Worm (Caenorhabditis elegans): ENCODE measurements around the gene C50D2.1.

Gene C50D2.1

DNA sequence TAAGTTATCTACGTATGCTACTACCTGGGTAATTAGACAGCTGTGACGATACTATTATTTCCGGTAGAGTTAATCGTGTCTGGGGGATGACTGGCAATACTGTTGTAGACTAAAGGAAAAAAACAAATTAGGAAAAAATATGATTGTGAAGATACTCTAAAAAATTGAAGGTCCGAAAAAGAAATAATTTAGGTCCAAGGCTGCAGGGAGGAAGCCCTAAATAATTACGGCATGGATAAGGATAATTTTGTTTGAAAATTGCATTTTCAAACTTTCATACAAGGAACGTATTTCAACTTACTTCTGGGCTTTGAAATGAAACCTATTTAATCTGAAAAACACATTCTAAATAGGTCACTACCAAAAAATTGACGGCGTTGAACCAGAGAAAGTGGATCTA is 17.6 kb downstream of the C50D2.1 start, which contains the start of gene srd-3:
srd-3 (minus strand) TSS at position 101 of the 400 bp plus-strand sequence.
- TF ChIP-seq W03F9.2 (tag; optimal IDR thresholded peaks at IDR 0.05) (no peak), him-1 (tag; optimal IDR thresholded peaks at IDR 0.05) (no peak), dao-5 (tag; optimal IDR thresholded peaks at IDR 0.05) (no peak)

DNA sequence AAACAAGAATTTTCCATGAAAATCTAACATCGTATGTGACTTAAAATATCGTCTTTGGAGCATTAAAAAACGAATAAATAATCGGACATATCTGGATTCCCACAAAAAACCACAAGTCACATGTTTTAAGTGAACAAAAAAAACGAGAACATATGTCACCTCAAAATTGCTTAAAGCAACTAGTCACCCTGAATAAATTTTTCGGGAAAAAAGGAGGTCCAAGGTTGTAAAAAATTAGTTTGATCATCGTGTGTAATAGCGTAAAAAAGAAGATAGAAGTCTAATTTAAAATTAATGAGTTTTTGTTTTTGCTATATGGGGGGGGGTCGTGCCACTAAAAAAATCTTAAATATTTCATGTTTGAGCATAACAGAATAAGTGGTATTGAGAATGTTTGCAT is 18.4 kb downstream of the C50D2.1 start:
- TF ChIP-seq him-1 (tag; optimal IDR thresholded peaks at IDR 0.05) (no peak), dao-5 (tag; optimal IDR thresholded peaks at IDR 0.05) (no peak), W03F9.2 (tag; optimal IDR thresholded peaks at IDR 0.05) (no peak)

DNA sequence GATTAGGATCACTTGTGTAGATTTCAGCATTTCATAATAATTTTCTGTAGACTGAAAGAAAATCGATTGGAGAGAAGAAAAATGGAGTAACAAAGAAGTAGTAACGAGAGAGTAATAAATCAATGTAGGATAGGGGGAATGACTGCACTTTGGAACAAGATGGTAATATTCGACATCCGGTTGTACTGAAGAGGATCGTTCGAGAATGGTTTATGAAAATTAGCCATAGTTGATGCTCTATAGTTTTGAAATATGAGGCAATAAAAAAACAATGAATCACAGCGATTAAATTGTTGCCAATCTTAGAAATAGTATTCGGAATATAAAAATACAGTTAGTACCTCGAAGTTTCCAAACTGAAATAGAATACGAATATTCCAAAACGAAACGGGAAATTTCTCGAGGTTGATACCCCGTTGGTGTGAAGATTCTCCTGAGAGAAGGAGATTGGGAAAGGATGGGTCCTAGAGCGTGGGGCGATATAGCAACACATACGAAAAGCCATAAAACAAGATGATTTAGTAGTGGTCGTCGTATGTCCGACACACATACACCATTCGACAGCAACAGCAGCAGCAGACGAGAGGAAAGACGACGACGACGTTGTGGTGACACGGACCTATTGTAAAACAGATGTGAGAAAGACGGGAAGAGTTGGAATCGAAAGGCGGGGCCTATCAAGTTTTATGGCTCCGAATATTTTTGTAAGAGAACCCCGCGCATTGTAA is 22.3 kb downstream of the C50D2.1 start, which contains the start of gene cwn-1:
cwn-1 (minus strand) TSS at position 51 of the 728 bp plus-strand sequence.
- no peak for TF ChIP-seq dao-5 (tag; optimal IDR thresholded peaks at IDR 0.05)
- no peak for TF ChIP-seq him-1 (tag; optimal IDR thresholded peaks at IDR 0.05)
- no peak for TF ChIP-seq W03F9.2 (tag; optimal IDR thresholded peaks at IDR 0.05)

DNA sequence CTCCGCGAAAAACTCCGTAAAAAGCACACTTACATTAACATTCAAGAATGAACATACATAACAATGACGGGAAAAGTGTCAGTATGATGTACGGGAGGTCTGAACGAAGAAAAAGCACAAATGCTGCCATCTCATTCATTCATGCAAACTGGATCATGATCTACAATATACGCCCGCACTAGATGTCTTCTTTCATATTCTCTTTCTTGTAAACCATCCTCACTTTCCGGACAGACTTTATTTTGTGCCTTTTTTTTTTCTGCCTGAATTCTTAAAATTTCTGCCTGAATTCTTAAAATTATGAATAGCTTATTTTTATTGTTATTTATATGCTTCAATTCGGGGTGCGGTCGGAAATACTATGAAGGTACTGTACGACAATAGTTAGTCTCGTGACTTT is 23.8 kb downstream of the C50D2.1 start, which contains the start of gene K10B4.1:
K10B4.1 (plus strand) TSS at position 301 of the 400 bp plus-strand sequence.
- TF ChIP-seq him-1 (tag; optimal IDR thresholded peaks at IDR 0.05) (no peak), dao-5 (tag; optimal IDR thresholded peaks at IDR 0.05) (no peak), W03F9.2 (tag; optimal IDR thresholded peaks at IDR 0.05) (no peak)

DNA sequence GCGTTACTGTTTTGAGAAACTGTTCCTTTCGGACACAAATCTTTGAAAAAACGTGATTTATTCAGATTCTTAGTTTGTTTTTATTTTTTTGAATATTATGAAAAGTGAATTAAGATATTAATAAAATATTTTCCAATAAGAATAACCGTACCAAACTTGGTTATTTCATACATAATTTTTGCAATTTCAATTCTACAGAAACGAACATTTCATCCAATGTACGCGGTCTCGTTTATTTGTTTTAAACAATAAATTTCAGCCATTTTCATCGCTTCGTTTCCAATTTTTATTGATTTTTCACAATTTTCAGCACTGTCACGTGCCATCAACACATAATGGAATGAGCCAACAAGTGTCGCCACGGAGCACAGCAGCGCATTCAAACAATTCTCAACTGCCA is 35.6 kb downstream of the C50D2.1 start, which contains the start of gene T25D3.4:
T25D3.4 (plus strand) TSS at position 301 of the 400 bp plus-strand sequence.
- TF ChIP-seq W03F9.2 (tag; optimal IDR thresholded peaks at IDR 0.05) (no peak), dao-5 (tag; optimal IDR thresholded peaks at IDR 0.05) (no peak), him-1 (tag; optimal IDR thresholded peaks at IDR 0.05) (no peak)

DNA sequence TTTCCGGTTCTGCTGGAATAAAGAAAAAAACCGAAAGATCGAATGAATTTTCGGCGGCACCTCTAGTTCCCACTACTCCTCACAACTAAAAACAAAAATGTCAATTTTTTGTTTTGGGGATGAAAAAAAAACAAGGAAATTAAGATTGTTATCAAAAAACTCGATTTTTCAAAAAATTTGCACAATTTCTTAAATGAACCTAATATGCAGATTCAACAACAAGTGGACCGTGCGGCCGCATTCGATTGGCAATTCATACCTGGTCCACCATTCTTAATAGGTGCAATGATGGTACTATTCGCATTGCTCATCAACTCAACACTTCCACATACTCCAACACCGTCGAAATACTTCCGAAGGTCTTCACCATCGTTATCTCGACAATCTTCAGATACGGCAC is 40.1 kb downstream of the C50D2.1 start:
- TF ChIP-seq dao-5 (tag; optimal IDR thresholded peaks at IDR 0.05) (no peak), W03F9.2 (tag; optimal IDR thresholded peaks at IDR 0.05) (no peak), him-1 (tag; optimal IDR thresholded peaks at IDR 0.05) (no peak)

DNA sequence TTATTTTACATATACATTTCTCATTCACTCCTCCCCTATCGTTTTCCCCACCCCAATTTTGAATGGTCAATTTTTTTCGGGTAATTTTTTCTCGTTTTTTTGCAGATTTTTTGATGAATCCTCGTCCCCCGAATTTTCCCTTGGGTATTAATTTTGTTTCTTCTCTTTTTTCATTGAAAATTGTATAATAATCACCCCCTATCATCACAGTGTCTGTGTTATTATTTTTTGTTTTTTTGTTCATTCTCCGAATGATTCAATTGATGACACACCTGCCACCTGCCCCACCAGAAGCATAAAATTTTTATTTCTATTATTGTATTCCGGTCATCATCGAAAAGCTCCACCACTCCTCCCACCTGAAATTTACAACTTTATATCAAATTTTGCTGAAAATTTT is 40.9 kb downstream of the C50D2.1 start, which contains the start of gene T25D3.3:
T25D3.3 (plus strand) TSS at position 301 of the 400 bp plus-strand sequence.
- no peak for TF ChIP-seq W03F9.2 (tag; optimal IDR thresholded peaks at IDR 0.05)
- no peak for TF ChIP-seq dao-5 (tag; optimal IDR thresholded peaks at IDR 0.05)
- TF ChIP-seq him-1 (tag; optimal IDR thresholded peaks at IDR 0.05), result no peak

DNA sequence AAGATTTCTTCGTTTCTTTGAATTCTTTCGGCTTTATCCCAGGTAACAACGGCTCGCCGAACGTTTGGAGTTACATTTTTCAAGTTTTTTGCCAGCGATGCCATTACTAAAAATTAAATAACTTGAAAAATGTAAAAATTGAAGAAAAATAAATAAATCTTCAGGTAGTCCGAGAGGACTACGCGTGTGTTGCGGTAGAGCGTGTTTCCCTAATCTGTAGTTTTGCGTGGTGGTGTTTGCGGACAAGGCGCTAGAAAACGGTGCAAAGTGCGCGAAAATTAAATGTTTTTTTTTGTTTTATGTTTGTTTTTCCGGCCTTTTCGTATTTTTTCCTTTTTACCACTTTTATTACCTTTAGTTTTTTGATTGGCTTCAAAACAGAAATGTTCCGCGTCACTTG is 44.5 kb downstream of the C50D2.1 start, which contains the start of gene mrpl-28:
mrpl-28 (minus strand) TSS at position 106 of the 400 bp plus-strand sequence.
- no peak for TF ChIP-seq dao-5 (tag; optimal IDR thresholded peaks at IDR 0.05)
- peak; percentile 90 for TF ChIP-seq W03F9.2 (tag; optimal IDR thresholded peaks at IDR 0.05)
- peak; percentile 73 for TF ChIP-seq him-1 (tag; optimal IDR thresholded peaks at IDR 0.05)

DNA sequence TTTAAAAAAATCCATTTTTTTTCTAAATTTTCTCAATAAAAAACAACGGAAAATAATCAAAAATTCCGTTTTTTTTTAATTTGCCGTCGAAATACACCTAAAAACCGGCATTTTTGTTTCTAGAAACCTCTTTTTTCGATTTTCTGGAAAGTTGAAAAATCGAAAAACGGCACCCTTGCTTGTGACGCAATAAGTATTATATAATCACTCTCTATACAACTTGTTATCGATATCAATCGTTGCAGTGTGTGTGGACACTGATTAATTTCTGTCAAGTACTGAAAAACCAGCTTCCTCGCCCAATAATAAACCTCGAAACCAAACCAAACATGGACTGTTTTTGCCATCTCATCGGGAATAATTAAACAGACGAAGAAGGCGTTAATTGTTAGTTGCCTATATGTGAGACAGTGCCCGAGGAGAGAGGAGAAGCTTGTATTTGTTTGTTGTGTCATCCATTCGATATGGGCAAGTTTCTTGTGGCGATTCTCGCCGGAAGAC is 45.7 kb downstream of the C50D2.1 start:
- no peak for TF ChIP-seq him-1 (tag; optimal IDR thresholded peaks at IDR 0.05)
- no peak for TF ChIP-seq dao-5 (tag; optimal IDR thresholded peaks at IDR 0.05)
- no peak for TF ChIP-seq W03F9.2 (tag; optimal IDR thresholded peaks at IDR 0.05)

DNA sequence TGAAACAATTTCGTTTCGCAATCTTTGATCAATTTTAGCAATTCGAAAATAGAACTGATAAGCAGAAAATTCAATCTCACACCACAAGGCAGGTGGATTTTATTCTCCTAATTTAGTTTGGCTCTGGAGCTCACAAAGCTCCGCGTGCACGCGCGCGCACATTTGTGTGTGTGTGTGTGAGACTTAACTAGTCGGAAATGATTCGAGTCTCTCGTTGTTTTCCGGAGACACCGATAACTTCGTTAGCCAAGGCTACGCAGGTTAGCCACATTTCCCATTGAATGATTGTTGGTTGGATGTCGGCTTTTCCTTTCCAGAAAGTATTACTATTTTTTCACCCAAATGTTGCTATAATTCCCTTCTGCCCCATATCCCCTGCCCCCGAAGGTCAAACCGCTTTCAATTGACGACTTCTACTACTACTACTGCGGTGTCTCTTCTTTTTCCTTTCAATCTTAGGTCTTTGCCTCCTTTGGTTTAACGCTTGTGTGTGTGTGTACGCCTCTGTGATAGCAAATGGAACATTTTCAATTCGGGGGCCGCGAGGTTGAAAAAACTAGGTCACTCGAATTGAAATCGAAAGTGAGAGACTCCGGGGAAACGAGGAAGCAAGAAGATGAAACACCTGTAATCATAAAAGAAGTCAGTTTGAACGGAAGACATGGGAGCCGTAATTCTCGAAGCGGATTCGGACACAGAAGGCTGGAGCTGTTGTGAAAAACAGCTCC is 46.8 kb downstream of the C50D2.1 start:
- no peak for TF ChIP-seq dao-5 (tag; optimal IDR thresholded peaks at IDR 0.05)
- no peak for TF ChIP-seq him-1 (tag; optimal IDR thresholded peaks at IDR 0.05)
- TF ChIP-seq W03F9.2 (tag; optimal IDR thresholded peaks at IDR 0.05), result no peak

DNA sequence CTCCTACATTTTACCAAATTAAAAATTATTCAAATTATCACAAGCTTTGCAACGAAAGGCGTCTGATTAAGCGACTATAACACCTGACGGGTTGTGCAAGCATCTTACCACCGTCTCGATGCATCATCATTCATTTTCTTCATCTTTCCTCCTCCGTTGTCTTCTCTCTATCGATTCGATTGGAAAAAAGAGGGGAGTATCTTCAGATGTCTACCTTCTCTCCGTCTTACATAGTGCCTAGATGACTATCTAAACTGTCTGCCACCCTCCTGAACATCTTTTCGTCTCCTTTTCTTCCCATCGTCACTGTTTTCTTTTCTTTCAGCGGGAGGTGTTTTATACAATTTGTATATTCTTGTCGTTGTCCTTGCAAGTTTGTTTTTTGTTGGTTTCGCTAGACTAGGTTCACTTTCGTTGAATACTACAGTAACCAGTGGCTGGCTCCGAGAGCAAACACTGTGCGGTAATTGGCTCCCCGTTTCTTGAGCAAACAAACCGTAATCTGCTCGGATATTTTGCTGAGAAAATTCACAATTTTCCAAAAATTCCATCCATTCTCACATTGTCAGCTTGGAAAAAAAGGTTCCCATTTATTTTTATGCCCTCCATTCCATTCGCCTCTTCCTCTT is 48.0 kb downstream of the C50D2.1 start:
- TF ChIP-seq W03F9.2 (tag; optimal IDR thresholded peaks at IDR 0.05) (peak; percentile 3), him-1 (tag; optimal IDR thresholded peaks at IDR 0.05) (no peak)

DNA sequence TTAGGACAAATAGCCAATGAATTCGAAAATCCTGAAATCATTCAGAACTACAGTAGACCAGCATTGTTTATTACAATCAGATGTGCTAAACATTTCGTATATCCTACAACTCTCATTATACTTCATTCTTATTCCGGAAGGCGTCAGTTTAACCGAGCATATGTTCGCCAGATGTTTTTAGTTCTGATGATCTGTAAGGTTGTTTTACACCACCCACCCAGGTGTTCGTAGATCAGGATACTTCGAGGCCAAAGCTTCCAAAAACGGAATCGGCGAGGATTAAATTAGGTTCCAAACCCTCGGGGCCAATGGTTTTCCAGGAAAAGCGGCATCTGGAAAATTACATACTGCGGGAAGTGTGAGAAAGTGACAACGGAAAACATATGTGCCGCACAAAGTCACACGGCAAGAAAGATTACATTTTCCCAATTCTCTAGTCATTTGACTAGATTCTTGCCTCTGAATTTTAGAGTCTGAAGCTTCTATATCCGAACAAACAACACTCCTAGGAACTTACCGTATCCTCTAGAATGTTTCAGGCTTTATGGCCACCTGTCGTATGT is 49.3 kb downstream of the C50D2.1 start:
- TF ChIP-seq him-1 (tag; optimal IDR thresholded peaks at IDR 0.05), result no peak
- TF ChIP-seq W03F9.2 (tag; optimal IDR thresholded peaks at IDR 0.05), result no peak
- no peak for TF ChIP-seq dao-5 (tag; optimal IDR thresholded peaks at IDR 0.05)

DNA sequence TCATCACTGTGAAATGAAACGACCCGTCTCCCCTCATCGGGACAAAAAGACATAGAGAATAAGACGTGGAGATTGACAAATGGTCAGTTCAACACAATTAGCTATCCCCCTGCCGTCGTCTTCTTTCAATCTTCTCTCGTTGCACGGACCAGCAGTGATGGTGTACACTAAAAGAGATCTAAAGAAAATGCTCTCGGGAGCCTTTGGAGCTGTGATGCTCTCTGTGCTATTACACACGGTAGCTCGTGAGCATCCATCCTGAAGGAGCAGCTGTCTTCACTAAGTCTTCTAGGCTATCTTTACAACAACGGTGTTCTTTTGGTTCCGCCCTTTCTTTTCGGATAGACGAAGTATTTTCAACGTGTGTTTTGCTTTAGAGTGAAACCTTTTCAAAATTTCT is 49.9 kb downstream of the C50D2.1 start:
- TF ChIP-seq W03F9.2 (tag; optimal IDR thresholded peaks at IDR 0.05) (no peak), dao-5 (tag; optimal IDR thresholded peaks at IDR 0.05) (no peak), him-1 (tag; optimal IDR thresholded peaks at IDR 0.05) (no peak)

Measured in whole organism, L4/young adult.